Worm (Caenorhabditis elegans) whole organism, young adult: ENCODE results near the gene gcy-12.
A peak's percentile ranks its signal among the peaks of the same experiment; 100 is the strongest.
"Not testable (repeated sequence)": the region's sequence is repeated elsewhere in the genome, so short reads cannot be mapped to it uniquely, and the experiment has no call there.

Experiments used
- C17E4.6 ChIP-seq: fragments of 200-800 bp; sonication (Bioruptor generic); IDR thresholded peaks from 2 replicates; pipeline ENCODE4 v1.3.6; 2022; ENCODE audit warnings: missing genetic modification reagents, missing genetic modification characterization, missing compliant biosample characterization
- F23B12.7 ChIP-seq: sonication (generic microtip); optimal IDR thresholded peaks from 2 replicates; lab custom pipeline; 2017; ENCODE audit warnings: missing genetic modification characterization, mild to moderate bottlenecking, missing compliant biosample characterization, antibody characterized with exemption, moderate library complexity; ENCODE audit not compliant: insufficient read depth
- K11D2.4 ChIP-seq: fragments of 200-800 bp; sonication (Bioruptor generic); IDR thresholded peaks from 2 replicates; pipeline ENCODE4 v1.3.6; 2022; ENCODE audit warnings: missing genetic modification reagents, missing genetic modification characterization, missing compliant biosample characterization
- T07F8.4 ChIP-seq: sonication (generic microtip); optimal IDR thresholded peaks from 2 replicates; lab custom pipeline; 2016; ENCODE audit warnings: mild to moderate bottlenecking, missing genetic modification characterization, moderate library complexity, missing compliant biosample characterization
- T26A5.8 ChIP-seq: sonication (generic microtip); optimal IDR thresholded peaks from 2 replicates; lab custom pipeline; 2016; ENCODE audit warnings: missing genetic modification characterization, missing compliant biosample characterization
- Y53F4B.3 ChIP-seq: fragments of 200-800 bp; sonication (Bioruptor generic); IDR thresholded peaks from 2 replicates; pipeline ENCODE4 v1.3.6; 2022; ENCODE audit warnings: missing genetic modification reagents, missing genetic modification characterization, missing compliant biosample characterization
- Y56A3A.18 ChIP-seq: fragments of 200-800 bp; sonication (Bioruptor generic); IDR thresholded peaks from 2 replicates; pipeline ENCODE4 v1.3.6; 2022; ENCODE audit warnings: missing genetic modification reagents, missing genetic modification characterization, missing compliant biosample characterization
- Y79H2A.3 ChIP-seq: fragments of 200-800 bp; sonication (Bioruptor generic); conservative IDR thresholded peaks from 2 replicates; pipeline ENCODE4 v1.3.6; 2022; ENCODE audit warnings: missing genetic modification reagents, missing genetic modification characterization, missing compliant biosample characterization
- Y95B8A.8 ChIP-seq: fragments of 200-800 bp; sonication (Bioruptor generic); IDR thresholded peaks from 2 replicates; pipeline ENCODE4 v1.3.6; 2022; ENCODE audit warnings: missing genetic modification reagents, missing genetic modification characterization, missing compliant biosample characterization
- akir-1 ChIP-seq: fragments of 200-800 bp; sonication (Bioruptor generic); optimal IDR thresholded peaks from 2 replicates; lab custom pipeline; 2018; ENCODE audit warnings: mild to moderate bottlenecking, missing genetic modification characterization, moderate library complexity, missing compliant biosample characterization
- aptf-3 ChIP-seq: fragments of 200-800 bp; sonication (Bioruptor generic); IDR thresholded peaks from 2 replicates; pipeline ENCODE4 v1.3.6; 2022; ENCODE audit warnings: missing genetic modification characterization, missing compliant biosample characterization
- attf-3 ChIP-seq: fragments of 200-800 bp; sonication (Bioruptor generic); conservative IDR thresholded peaks from 2 replicates; pipeline ENCODE4 v1.3.6; 2022; ENCODE audit warnings: missing genetic modification reagents, missing genetic modification characterization, missing compliant biosample characterization
- attf-5 ChIP-seq: fragments of 200-800 bp; sonication (Bioruptor generic); optimal IDR thresholded peaks from 2 replicates; lab custom pipeline; 2018; ENCODE audit warnings: mild to moderate bottlenecking, missing genetic modification characterization, missing compliant biosample characterization
- attf-6 ChIP-seq: fragments of 200-800 bp; sonication (Bioruptor generic); IDR thresholded peaks from 2 replicates; pipeline ENCODE4 v1.3.6; 2022; ENCODE audit warnings: missing genetic modification reagents, missing genetic modification characterization, missing compliant biosample characterization
- bed-2 ChIP-seq: fragments of 200-800 bp; sonication (Bioruptor generic); IDR thresholded peaks from 2 replicates; pipeline ENCODE4 v1.3.6; 2022; ENCODE audit warnings: missing genetic modification reagents, missing genetic modification characterization, missing compliant biosample characterization
- ccch-3 ChIP-seq: fragments of 200-800 bp; sonication (Bioruptor generic); optimal IDR thresholded peaks from 2 replicates; lab custom pipeline; 2018; ENCODE audit warnings: mild to moderate bottlenecking, missing genetic modification characterization, missing compliant biosample characterization
- ceh-79 ChIP-seq: sonication (generic microtip); optimal IDR thresholded peaks from 2 replicates; lab custom pipeline; 2017; ENCODE audit warnings: mild to moderate bottlenecking, missing genetic modification characterization, missing compliant biosample characterization
- ceh-91 ChIP-seq: fragments of 200-800 bp; sonication (Bioruptor generic); IDR thresholded peaks from 2 replicates; pipeline ENCODE4 v1.3.6; 2022; ENCODE audit warnings: missing genetic modification reagents, missing genetic modification characterization, missing compliant biosample characterization
- dox-1 ChIP-seq: fragments of 200-800 bp; sonication (Bioruptor generic); IDR thresholded peaks from 2 replicates; pipeline ENCODE4 v1.3.6; 2022; ENCODE audit warnings: missing genetic modification reagents, missing genetic modification characterization, missing compliant biosample characterization
- dpl-1 ChIP-seq: fragments of 150-350 bp; optimal IDR thresholded peaks from 2 replicates; lab custom pipeline; 2014; ENCODE audit warnings: missing biosample characterization, missing genetic modification reagents, missing genetic modification characterization
- egl-44 ChIP-seq: fragments of 200-800 bp; sonication (Bioruptor generic); IDR thresholded peaks from 2 replicates; pipeline ENCODE4 v1.3.6; 2022; ENCODE audit warnings: missing genetic modification reagents, missing genetic modification characterization, missing compliant biosample characterization
- ekl-4 ChIP-seq: fragments of 200-800 bp; sonication (Bioruptor generic); IDR thresholded peaks from 2 replicates; pipeline ENCODE4 v1.3.6; 2022; ENCODE audit warnings: missing genetic modification reagents, missing genetic modification characterization, missing compliant biosample characterization
- gei-17 ChIP-seq: fragments of 200-800 bp; sonication (Bioruptor generic); optimal IDR thresholded peaks from 2 replicates; lab custom pipeline; 2018; ENCODE audit warnings: mild to moderate bottlenecking, missing genetic modification characterization, missing compliant biosample characterization
- hmg-20 ChIP-seq: fragments of 200-800 bp; sonication (Bioruptor generic); IDR thresholded peaks from 2 replicates; pipeline ENCODE4 v1.3.6; 2022; ENCODE audit warnings: missing genetic modification reagents, missing genetic modification characterization, missing compliant biosample characterization
- let-526 ChIP-seq: fragments of 200-800 bp; sonication (Bioruptor generic); IDR thresholded peaks from 2 replicates; pipeline ENCODE4 v1.3.6; 2022; ENCODE audit warnings: missing genetic modification reagents, missing genetic modification characterization, missing compliant biosample characterization
- let-607 ChIP-seq, 2 experiments: fragments of 200-800 bp in 1 of 2; sonication (Bioruptor generic) in 1 of 2; sonication (generic microtip) in 1 of 2; optimal IDR thresholded peaks; 2 replicates each; lab custom pipeline; 2016 to 2018; ENCODE audit warnings: mild to moderate bottlenecking in 2 of 2, missing compliant biosample characterization in 2 of 2, missing genetic modification characterization in 2 of 2, moderate library complexity in 2 of 2, missing genotype in 1 of 2
- lin-35 ChIP-seq, 3 experiments: fragments of 150-350 bp in 2 of 3; sonication (generic microtip) in 1 of 3; optimal IDR thresholded peaks; 2 replicates each; lab custom pipeline; 2014 to 2018; ENCODE audit warnings: missing biosample characterization in 3 of 3, missing genetic modification characterization in 3 of 3, missing genetic modification reagents in 3 of 3
- lin-40 ChIP-seq: sonication (generic microtip); optimal IDR thresholded peaks from 2 replicates; lab custom pipeline; 2016; ENCODE audit warnings: missing genetic modification characterization, mild to moderate bottlenecking, missing compliant biosample characterization, missing genotype, missing genetic modification reagents
- lir-1 ChIP-seq: fragments of 200-800 bp; sonication (Bioruptor generic); conservative IDR thresholded peaks from 2 replicates; pipeline ENCODE4 v1.3.6; 2022; ENCODE audit warnings: missing genetic modification reagents, missing genetic modification characterization, missing compliant biosample characterization
- lsl-1 ChIP-seq: fragments of 200-800 bp; sonication (Bioruptor generic); optimal IDR thresholded peaks from 2 replicates; lab custom pipeline; 2018; ENCODE audit warnings: mild to moderate bottlenecking, missing genetic modification characterization, moderate library complexity, missing compliant biosample characterization
- madf-3 ChIP-seq: fragments of 200-800 bp; sonication (Bioruptor generic); IDR thresholded peaks from 2 replicates; pipeline ENCODE4 v1.3.6; 2022; ENCODE audit warnings: missing genetic modification reagents, missing genetic modification characterization, missing compliant biosample characterization
- madf-6 ChIP-seq: fragments of 200-800 bp; sonication (Bioruptor generic); IDR thresholded peaks from 2 replicates; pipeline ENCODE4 v1.3.6; 2022; ENCODE audit warnings: missing genetic modification reagents, missing genetic modification characterization, missing compliant biosample characterization
- madf-8 ChIP-seq: fragments of 200-800 bp; sonication (Bioruptor generic); conservative IDR thresholded peaks from 2 replicates; pipeline ENCODE4 v1.3.6; 2022; ENCODE audit warnings: missing genetic modification reagents, missing genetic modification characterization, missing compliant biosample characterization
- mcd-1 ChIP-seq: fragments of 200-800 bp; sonication (Bioruptor generic); IDR thresholded peaks from 2 replicates; pipeline ENCODE4 v1.3.6; 2022; ENCODE audit warnings: missing genetic modification reagents, missing genetic modification characterization, missing compliant biosample characterization
- nfyb-1 ChIP-seq: fragments of 200-800 bp; sonication (Bioruptor generic); IDR thresholded peaks from 2 replicates; pipeline ENCODE4 v1.3.6; 2022; ENCODE audit warnings: missing genetic modification reagents, missing genetic modification characterization, missing compliant biosample characterization
- pbrm-1 ChIP-seq: fragments of 200-800 bp; sonication (Bioruptor generic); IDR thresholded peaks from 2 replicates; pipeline ENCODE4 v1.3.6; 2022; ENCODE audit warnings: missing genetic modification reagents, missing genetic modification characterization, missing compliant biosample characterization
- rcor-1 ChIP-seq: fragments of 200-800 bp; sonication (Bioruptor generic); IDR thresholded peaks from 2 replicates; pipeline ENCODE4 v1.3.6; 2022; ENCODE audit warnings: missing genetic modification reagents, missing genetic modification characterization, missing compliant biosample characterization
- snpc-4 ChIP-seq, 5 experiments: fragments of 150-350 bp in 1 of 5; sonication (generic microtip) in 4 of 5; optimal IDR thresholded peaks; 2 replicates each; lab custom pipeline; 2014 to 2018; ENCODE audit warnings: missing genetic modification characterization in 5 of 5, missing biosample characterization in 3 of 5, antibody characterized with exemption in 2 of 5, mild to moderate bottlenecking in 2 of 5, missing compliant biosample characterization in 2 of 5, missing genotype in 2 of 5, moderate library complexity in 2 of 5, missing genetic modification reagents in 1 of 5
- somi-1 ChIP-seq: fragments of 200-800 bp; sonication (Bioruptor generic); optimal IDR thresholded peaks from 2 replicates; lab custom pipeline; 2018; ENCODE audit warnings: mild to moderate bottlenecking, missing genetic modification characterization, missing compliant biosample characterization
- tbp1 ChIP-seq: fragments of 200-800 bp; sonication (Bioruptor generic); optimal IDR thresholded peaks from 2 replicates; lab custom pipeline; 2018; ENCODE audit warnings: mild to moderate bottlenecking, missing genetic modification characterization, missing compliant biosample characterization
- zfh-2 ChIP-seq: fragments of 200-800 bp; sonication (Bioruptor generic); conservative IDR thresholded peaks from 2 replicates; pipeline ENCODE4 v1.3.6; 2022; ENCODE audit warnings: missing genetic modification reagents, missing genetic modification characterization, missing compliant biosample characterization
- ztf-18 ChIP-seq: sonication (generic microtip); optimal IDR thresholded peaks from 2 replicates; lab custom pipeline; 2016; ENCODE audit warnings: missing genotype, mild to moderate bottlenecking, missing genetic modification characterization, missing compliant biosample characterization
- ztf-25 ChIP-seq: fragments of 200-800 bp; sonication (Bioruptor generic); IDR thresholded peaks from 2 replicates; pipeline ENCODE4 v1.3.6; 2022; ENCODE audit warnings: missing genetic modification reagents, missing genetic modification characterization, missing compliant biosample characterization
- ztf-28 ChIP-seq: fragments of 200-800 bp; sonication (Bioruptor generic); IDR thresholded peaks from 2 replicates; pipeline ENCODE4 v1.3.6; 2022; ENCODE audit warnings: missing genetic modification reagents, missing genetic modification characterization, missing compliant biosample characterization

Gene gcy-12

DNA sequence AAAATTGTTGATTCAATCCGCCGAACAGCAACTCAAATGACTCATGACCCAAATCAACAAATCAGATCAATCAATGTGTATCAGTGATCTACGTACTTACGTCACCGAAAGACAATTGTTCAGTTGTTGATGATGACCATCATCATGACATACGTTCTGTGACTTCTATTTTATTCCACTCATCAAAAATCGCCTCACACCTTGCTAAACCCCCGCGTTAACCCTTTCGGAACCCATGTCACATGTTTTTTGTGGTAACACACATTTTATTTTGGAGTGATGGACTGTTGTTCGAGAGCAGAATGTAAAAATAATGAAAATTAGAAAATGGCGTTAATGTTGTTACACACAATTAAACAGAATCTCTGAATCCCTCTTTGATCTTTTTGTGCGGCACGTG is 30.6 kb downstream of the gcy-12 start:
- TF ChIP-seq somi-1 (GFP tag; lab: Kevin White, UChicago) (no peak), akir-1 (GFP tag; lab: Kevin White, UChicago) (no peak), zfh-2 (GFP tag; lab: Robert Waterston, UW) (no peak), lin-40 (tag; lab: Kevin White, UChicago) (no peak), Y53F4B.3 (no peak), nfyb-1 (GFP tag; lab: Robert Waterston, UW) (0 out of 2 replicates have a peak, but pooled peaks have one; percentile 1)

ce11 chrII:5344775-5345174 is 32.9 kb downstream of the gcy-12 start, which contains the start of gene F09E5.14:
Gene F09E5.14, minus strand, starts transcription at chrII:5344875.
- TF ChIP-seq T26A5.8 = no peak
- TF ChIP-seq let-607 (tag; optimal IDR thresholded peaks at IDR 0.05; lab: Kevin White, UChicago) = no peak
- TF ChIP-seq ceh-79 (tag; lab: Kevin White, UChicago) = no peak
- no peak for TF ChIP-seq ccch-3 (GFP tag; lab: Kevin White, UChicago)
- TF ChIP-seq gei-17 (GFP tag; lab: Kevin White, UChicago) = no peak
- TF ChIP-seq T07F8.4 (tag; lab: Kevin White, UChicago) = no peak
- TF ChIP-seq egl-44 (GFP tag; lab: Robert Waterston, UW) = no peak
- no peak for TF ChIP-seq F23B12.7 (tag; lab: Kevin White, UChicago)

ce11 chrII:5346350-5346749 is 34.5 kb downstream of the gcy-12 start:
- TF ChIP-seq ztf-25 (GFP tag; lab: Robert Waterston, UW) (peak; percentile 75; the same call in 1 of the 2 replicates), ceh-91 (GFP tag; lab: Robert Waterston, UW) (peak; percentile 87), madf-8 (peak; percentile 58), snpc-4 (tag; optimal IDR thresholded peaks at IDR 0.05; lab: Kevin White, UChicago) (peak in 1 of 4 experiments; percentile 36), lsl-1 (peak; percentile 63), Y79H2A.3 (GFP tag; lab: Robert Waterston, UW) (peak; percentile 74; the same call in 1 of the 2 replicates), ztf-28 (GFP tag; lab: Robert Waterston, UW) (peak; percentile 92), mcd-1 (GFP tag; lab: Robert Waterston, UW) (peak; percentile 99), attf-6 (GFP tag; lab: Robert Waterston, UW) (peak; percentile 57; the same call in 1 of the 2 replicates), lir-1 (GFP tag; lab: Robert Waterston, UW) (peak; percentile 57; the same call in 1 of the 2 replicates), madf-6 (GFP tag; lab: Robert Waterston, UW) (peak; percentile 82), bed-2 (GFP tag; lab: Robert Waterston, UW) (peak; percentile 67; the same call in 1 of the 2 replicates), madf-3 (GFP tag; lab: Robert Waterston, UW) (0 out of 2 replicates have a peak, but pooled peaks have one; percentile 70), C17E4.6 (GFP tag; lab: Robert Waterston, UW) (peak; percentile 85), K11D2.4 (GFP tag; lab: Robert Waterston, UW) (peak; percentile 89), Y95B8A.8 (GFP tag; lab: Robert Waterston, UW) (peak; percentile 91), Y56A3A.18 (GFP tag; lab: Robert Waterston, UW) (peak; percentile 91), let-526 (peak; percentile 89), lin-35 (GFP tag; optimal IDR thresholded peaks at IDR 0.05; lab: Kevin White, UChicago) (peak in 1 of 3 experiments; percentile 73), ztf-18 (peak; percentile 11), nfyb-1 (GFP tag; lab: Robert Waterston, UW) (peak; percentile 95), attf-3 (GFP tag; lab: Robert Waterston, UW) (peak; percentile 74), dpl-1 (GFP tag; lab: Kevin White, UChicago) (peak; percentile 55), attf-5 (GFP tag; lab: Kevin White, UChicago) (peak; percentile 72), pbrm-1 (peak; percentile 96), rcor-1 (peak; percentile 88), ekl-4 (GFP tag; lab: Robert Waterston, UW) (peak; percentile 95), egl-44 (GFP tag; lab: Robert Waterston, UW) (peak; percentile 74), hmg-20 (GFP tag; lab: Robert Waterston, UW) (peak; percentile 66), aptf-3 (GFP tag; lab: Robert Waterston, UW) (0 out of 2 replicates have a peak, but pooled peaks have one; percentile 14), dox-1 (GFP tag; lab: Robert Waterston, UW) (peak; percentile 98), tbp1 (GFP tag; lab: Kevin White, UChicago) (peak; percentile 16)
- not testable (repeated sequence) for TF ChIP-seq snpc-4 (GFP tag; optimal IDR thresholded peaks at IDR 0.05; lab: Kevin White, UChicago)
